Worm (Caenorhabditis elegans): ENCODE data around the gene hrpk-2.

DNA sequence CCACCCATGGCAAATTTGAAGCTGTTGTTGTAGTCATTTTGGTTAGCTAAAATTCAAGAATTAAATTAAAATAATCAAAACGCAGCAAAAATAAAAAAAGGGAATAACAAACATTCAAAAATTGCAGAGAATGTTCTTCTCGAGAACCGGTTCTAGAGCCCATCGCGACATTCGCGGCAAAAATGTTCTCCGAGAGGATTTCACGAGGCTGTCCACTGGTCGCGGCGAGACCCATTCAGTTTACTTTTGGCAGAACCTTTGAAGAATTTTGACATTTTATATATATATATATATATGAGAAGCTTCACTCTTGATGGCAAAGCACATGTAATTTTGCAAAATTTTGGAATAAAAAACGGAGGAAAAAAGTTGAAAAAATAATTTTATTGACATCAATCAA, 42.6 kb downstream of the hrpk-2 start, which contains the start of gene F44B9.8:
- no peak for TF ChIP-seq him-1 (tag; optimal IDR thresholded peaks at IDR 0.05)
- TF ChIP-seq dao-5 (tag; optimal IDR thresholded peaks at IDR 0.05): no peak
- TF ChIP-seq W03F9.2 (tag; optimal IDR thresholded peaks at IDR 0.05): peak; percentile 29

Measured in whole organism, L4/young adult.